Worm (Caenorhabditis elegans): Measurements from ENCODE around the gene lin-23.

The lin-23 gene

DNA sequence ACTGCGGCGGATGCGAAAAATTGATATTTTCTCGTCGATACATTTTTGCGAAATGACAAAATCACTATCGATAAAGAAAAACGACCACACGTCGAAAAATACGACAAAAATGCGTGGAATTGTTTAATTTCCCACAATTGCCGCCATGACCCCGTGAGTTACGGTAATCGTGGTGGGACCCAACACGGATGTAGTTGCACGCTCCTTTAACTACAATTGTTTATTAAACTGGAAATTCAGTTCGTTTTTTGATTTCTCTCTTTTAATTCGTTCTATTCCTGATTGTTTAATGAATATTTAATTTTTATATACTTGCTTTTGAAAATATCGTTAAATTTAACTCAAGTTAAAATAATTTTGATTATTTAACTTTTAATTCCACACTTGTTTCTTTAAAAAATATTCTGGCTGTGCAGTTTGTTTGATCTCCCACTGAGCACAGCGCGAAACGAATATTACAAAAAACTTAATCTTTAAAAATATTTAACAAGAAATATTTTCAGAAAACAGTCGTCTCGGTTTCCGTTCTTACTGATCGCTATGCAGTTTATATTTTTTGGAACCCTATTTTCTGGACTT, 5.8 kb upstream of the lin-23 start, which contains the start of the genes ani-2 and clec-88 (continued):
- no peak for TF ChIP-seq snpc-1.3 (tag; optimal IDR thresholded peaks at IDR 0.05; ENCODE audit: insufficient read depth)
- TF ChIP-seq snpc-4 (GFP tag; optimal IDR thresholded peaks at IDR 0.05) = no peak
- TF ChIP-seq snpc-4 (tag; optimal IDR thresholded peaks at IDR 0.05) = peak in 1 of 4 experiments; percentile 17
- no peak for TF ChIP-seq B0336.3 (GFP tag; IDR thresholded peaks at IDR 0.05)
- TF ChIP-seq madf-8 (GFP tag; conservative IDR thresholded peaks at IDR 0.05) = peak; percentile 89
- no peak for TF ChIP-seq pbrm-1 (GFP tag; IDR thresholded peaks at IDR 0.05)
- TF ChIP-seq mxl-1 (tag; optimal IDR thresholded peaks at IDR 0.05) = no peak
- peak; percentile 85 for TF ChIP-seq ceh-91 (GFP tag; IDR thresholded peaks at IDR 0.05)
- no peak for TF ChIP-seq K12H6.12 (tag; optimal IDR thresholded peaks at IDR 0.05)
- TF ChIP-seq dpl-1 (GFP tag; optimal IDR thresholded peaks at IDR 0.05) = peak; percentile 76
- peak; percentile 20 for TF ChIP-seq tlf-1 (GFP tag; optimal IDR thresholded peaks at IDR 0.05)
- TF ChIP-seq lir-1 (GFP tag; conservative IDR thresholded peaks at IDR 0.05) = peak; percentile 28; the same call in 1 of the 2 replicates
- no peak for TF ChIP-seq ceh-58 (GFP tag; IDR thresholded peaks at IDR 0.05)
- TF ChIP-seq dox-1 (GFP tag; IDR thresholded peaks at IDR 0.05) = peak; percentile 63; the same call in 1 of the 2 replicates
- TF ChIP-seq mcd-1 (GFP tag; IDR thresholded peaks at IDR 0.05) = peak; percentile 34; the same call in 1 of the 2 replicates
- TF ChIP-seq ceh-79 (tag; optimal IDR thresholded peaks at IDR 0.05) = no peak
- TF ChIP-seq F33H1.4 (GFP tag; IDR thresholded peaks at IDR 0.05) = peak; percentile 96

DNA sequence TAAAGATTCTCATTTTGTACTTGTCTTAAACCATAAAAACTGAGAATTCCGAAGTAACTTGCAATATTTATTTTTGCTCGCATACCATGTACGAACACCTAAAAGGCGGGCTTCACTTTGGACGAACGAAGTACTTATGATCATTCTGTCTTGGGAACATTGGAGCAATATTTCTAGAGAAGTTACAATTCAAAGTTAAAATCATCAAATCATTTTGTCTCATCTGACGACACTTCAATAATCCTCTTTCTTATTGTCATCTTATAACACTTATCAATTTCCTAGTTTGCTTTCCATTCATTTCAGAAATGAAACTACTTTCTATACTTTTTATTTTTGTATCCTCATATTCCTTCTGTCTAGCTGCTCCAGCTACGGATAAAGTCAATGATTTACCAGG, 4.4 kb upstream of the lin-23 start, which contains the start of gene ctsa-4.1:
ctsa-4.1 (plus strand) TSS at position 301 of the 400 bp plus-strand sequence.
- TF ChIP-seq tbp1 (GFP tag; optimal IDR thresholded peaks at IDR 0.05) = no peak
- no peak for TF ChIP-seq ekl-4 (GFP tag; IDR thresholded peaks at IDR 0.05)
- TF ChIP-seq him-1 (tag; optimal IDR thresholded peaks at IDR 0.05) = no peak
- TF ChIP-seq F37B4.10 (GFP tag; IDR thresholded peaks at IDR 0.05) = no peak
- TF ChIP-seq ztf-25 (GFP tag; IDR thresholded peaks at IDR 0.05) = no peak
- no peak for TF ChIP-seq nfya-1 (tag; optimal IDR thresholded peaks at IDR 0.05; ENCODE audit: borderline replicate concordance, insufficient read depth)
- no peak for TF ChIP-seq nhr-90 (tag; optimal IDR thresholded peaks at IDR 0.05)
- TF ChIP-seq ccch-3 (GFP tag; optimal IDR thresholded peaks at IDR 0.05) = no peak
- TF ChIP-seq madf-6 (GFP tag; IDR thresholded peaks at IDR 0.05) = peak; percentile 49
- TF ChIP-seq tbx-9 (tag; optimal IDR thresholded peaks at IDR 0.05; ENCODE audit: borderline replicate concordance) = no peak
- no peak for TF ChIP-seq ztf-28 (GFP tag; IDR thresholded peaks at IDR 0.05)
- TF ChIP-seq F49E8.2 (tag; optimal IDR thresholded peaks at IDR 0.05; ENCODE audit: insufficient read depth) = no peak
- TF ChIP-seq lin-54 (GFP tag; optimal IDR thresholded peaks at IDR 0.05) = peak; percentile 24
- no peak for TF ChIP-seq B0035.1 (tag; optimal IDR thresholded peaks at IDR 0.05)
- TF ChIP-seq hmg-1.2 (GFP tag; IDR thresholded peaks at IDR 0.05) = no peak
- TF ChIP-seq D2030.7 (GFP tag; IDR thresholded peaks at IDR 0.05) = peak; percentile 7; the same call in 1 of the 2 replicates
- TF ChIP-seq unc-62 (GFP tag; optimal IDR thresholded peaks at IDR 0.05) = no peak
- peak; percentile 39; the same call in 1 of the 2 replicates for TF ChIP-seq B0336.3 (GFP tag; IDR thresholded peaks at IDR 0.05)

DNA sequence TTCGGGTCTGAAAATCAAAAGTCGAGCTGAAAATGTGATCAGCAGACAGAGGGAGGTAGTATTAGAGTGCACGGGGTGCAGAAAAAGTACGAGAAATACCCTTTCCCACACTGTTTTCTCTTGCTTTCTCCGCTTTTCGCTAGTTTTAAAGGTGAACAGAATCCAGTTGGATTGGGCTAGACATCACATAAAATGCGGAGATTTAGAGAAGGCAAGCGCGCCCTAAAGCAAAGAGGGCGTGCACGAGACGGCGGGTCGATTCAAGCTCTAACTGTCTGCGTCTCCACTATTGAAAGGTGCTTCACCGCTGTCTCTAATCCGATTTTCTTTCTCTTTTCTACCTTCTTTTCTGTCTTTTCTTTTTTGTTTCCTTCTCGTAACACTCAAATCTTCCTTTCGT, 993 bp upstream of the lin-23 start:
- TF ChIP-seq unc-62 (GFP tag; optimal IDR thresholded peaks at IDR 0.05) (no peak), rpc-1 (optimal IDR thresholded peaks at IDR 0.05) (no peak), rpc-1 (tag; optimal IDR thresholded peaks at IDR 0.05) (no peak), bed-2 (GFP tag; IDR thresholded peaks at IDR 0.05) (no peak), let-526 (GFP tag; IDR thresholded peaks at IDR 0.05) (no peak), F57A8.1 (GFP tag; optimal IDR thresholded peaks at IDR 0.05) (no peak), efl-1 (GFP tag; optimal IDR thresholded peaks at IDR 0.05) (peak; percentile 57), chd-7 (tag; optimal IDR thresholded peaks at IDR 0.05) (peak; percentile 63), nfya-1 (tag; optimal IDR thresholded peaks at IDR 0.05; ENCODE audit: borderline replicate concordance, insufficient read depth) (no peak), rec-8 (tag; optimal IDR thresholded peaks at IDR 0.05) (no peak), Y79H2A.3 (GFP tag; conservative IDR thresholded peaks at IDR 0.05) (no peak), aptf-3 (GFP tag; IDR thresholded peaks at IDR 0.05) (no peak), K12H6.12 (tag; optimal IDR thresholded peaks at IDR 0.05) (peak; percentile 68), F33H1.4 (GFP tag; IDR thresholded peaks at IDR 0.05) (peak; percentile 73), akir-1 (GFP tag; optimal IDR thresholded peaks at IDR 0.05) (no peak), F57C9.4 (tag; optimal IDR thresholded peaks at IDR 0.05) (no peak), ceh-91 (GFP tag; IDR thresholded peaks at IDR 0.05) (peak; percentile 48; the same call in 1 of the 2 replicates), ceh-58 (GFP tag; IDR thresholded peaks at IDR 0.05) (no peak)

Measured in whole organism, young adult.